Fruit fly (Drosophila melanogaster): ENCODE data around the gene CG8028.

dm6 chrX:19299367-19299766 is 19.2 kb upstream of the CG8028 start:
- TF ChIP-seq Hey (tag; optimal IDR thresholded peaks at IDR 0.05) (no peak), CG6689 (GFP tag; IDR thresholded peaks at IDR 0.05) (no peak), Eip74EF (GFP tag; optimal IDR thresholded peaks at IDR 0.05) (no peak), CG16779 (GFP tag; IDR thresholded peaks at IDR 0.05) (no peak)
